Fruit fly (Drosophila melanogaster): Measurements from ENCODE around the gene CG32532.

CG32532 gene

dm6 chrX:19510204-19510603 is 37.1 kb downstream of the CG32532 start:
- TF ChIP-seq CG16815 (GFP tag; optimal IDR thresholded peaks at IDR 0.05) (no peak), cg (GFP tag; optimal IDR thresholded peaks at IDR 0.05) (peak; percentile 4), Deaf1 (tag; optimal IDR thresholded peaks at IDR 0.05) (no peak), unc-4 (GFP tag; IDR thresholded peaks at IDR 0.05; ENCODE audit: partially characterized antibody) (no peak), CG12299 (tag; optimal IDR thresholded peaks at IDR 0.05) (no peak), schlank (tag; optimal IDR thresholded peaks at IDR 0.05) (no peak), CG6175 (GFP tag; IDR thresholded peaks at IDR 0.05) (no peak), sqz (GFP tag; optimal IDR thresholded peaks at IDR 0.05) (no peak), CG6765 (GFP tag; optimal IDR thresholded peaks at IDR 0.05) (no peak), CG10431 (GFP tag; optimal IDR thresholded peaks at IDR 0.05) (peak; percentile 96), CG6683 (GFP tag; optimal IDR thresholded peaks at IDR 0.05) (no peak), CG10321 (GFP tag; IDR thresholded peaks at IDR 0.05) (peak; percentile 85), CG17328 (GFP tag; IDR thresholded peaks at IDR 0.05) (no peak), CG8478 (optimal IDR thresholded peaks at IDR 0.05) (no peak), p53 (GFP tag; optimal IDR thresholded peaks at IDR 0.05) (peak; percentile 96), CG13123 (GFP tag; optimal IDR thresholded peaks at IDR 0.05) (no peak)

DNA sequence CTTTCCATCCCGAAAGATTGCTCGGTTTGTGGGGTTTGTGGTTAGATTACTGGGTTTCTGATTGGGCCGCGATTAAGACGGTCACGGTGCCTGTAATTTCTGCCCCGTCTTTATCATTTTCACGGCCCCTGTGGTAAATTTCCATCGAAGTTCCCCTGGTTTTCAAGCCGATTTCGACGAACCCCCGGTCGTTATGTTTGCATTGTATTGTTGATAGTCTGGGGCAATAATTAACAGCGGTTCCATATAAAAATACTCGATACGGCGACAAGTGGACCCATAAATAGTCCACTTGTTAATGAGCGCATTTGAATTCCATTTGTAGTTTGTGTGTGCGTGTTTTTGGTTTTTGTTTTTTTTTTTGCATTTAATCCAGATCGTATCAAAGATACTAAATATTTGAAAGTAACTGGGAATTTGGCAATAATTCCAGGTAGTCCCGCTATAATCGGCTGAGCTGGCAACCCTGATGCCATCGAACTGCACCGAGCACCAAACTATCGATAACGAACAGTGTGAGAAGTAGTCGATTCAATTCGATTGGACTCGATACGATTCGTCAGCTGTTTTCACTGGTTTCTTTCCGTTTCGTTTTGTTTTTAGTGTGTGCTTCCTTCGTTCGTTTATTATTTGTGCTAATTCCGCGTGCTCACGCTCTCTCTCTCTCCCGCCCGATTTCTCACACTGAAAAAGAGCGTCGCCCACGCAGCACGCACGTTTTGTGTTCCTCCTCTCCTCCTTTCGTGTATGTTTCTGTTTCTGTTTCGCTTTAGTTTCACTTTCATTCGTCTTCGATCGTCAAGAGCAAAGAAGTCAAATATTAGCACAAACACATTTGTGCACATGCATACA is 41.7 kb downstream of the CG32532 start:
- TF ChIP-seq CG31224 (GFP tag; IDR thresholded peaks at IDR 0.05) (0 out of 2 replicates have a peak, but pooled peaks have one; percentile 19), CG7271 (tag; optimal IDR thresholded peaks at IDR 0.05) (peak; percentile 22), CG11456 (GFP tag; IDR thresholded peaks at IDR 0.05) (peak; percentile 54; the same call in 1 of the 3 replicates), Bdp1 (GFP tag; optimal IDR thresholded peaks at IDR 0.05) (peak; percentile 47), CG5245 (GFP tag; optimal IDR thresholded peaks at IDR 0.05) (no peak), CG11696 (GFP tag; IDR thresholded peaks at IDR 0.05) (no peak), gro (GFP tag; optimal IDR thresholded peaks at IDR 0.05) (peak; percentile 49), CG12744 (GFP tag; optimal IDR thresholded peaks at IDR 0.05) (no peak), CG8478 (optimal IDR thresholded peaks at IDR 0.05) (no peak), Lim3 (GFP tag; IDR thresholded peaks at IDR 0.05) (no peak), CG2129 (GFP tag; IDR thresholded peaks at IDR 0.05; ENCODE audit: partially characterized antibody) (peak; percentile 44; the same call in 1 of the 2 replicates), CG6854 (GFP tag; optimal IDR thresholded peaks at IDR 0.05) (no peak), CG42726 (GFP tag; IDR thresholded peaks at IDR 0.05; ENCODE audit: partially characterized antibody) (peak; percentile 27; the same call in 1 of the 2 replicates), CG10654 (GFP tag; optimal IDR thresholded peaks at IDR 0.05) (no peak), pum (GFP tag; optimal IDR thresholded peaks at IDR 0.05) (peak; percentile 48), CG14014 (GFP tag; IDR thresholded peaks at IDR 0.05) (0 out of 2 replicates have a peak, but pooled peaks have one; percentile 10), Doc3 (GFP tag; IDR thresholded peaks at IDR 0.05; ENCODE audit: partially characterized antibody) (peak; percentile 73), Optix (GFP tag; IDR thresholded peaks at IDR 0.05) (no peak), Dip2 (GFP tag; IDR thresholded peaks at IDR 0.05) (no peak), Chrac-16 (GFP tag; optimal IDR thresholded peaks at IDR 0.05) (no peak), CG13424 (tag; optimal IDR thresholded peaks at IDR 0.05) (peak; percentile 3), ab (GFP tag; optimal IDR thresholded peaks at IDR 0.05) (no peak), ash1 (GFP tag; optimal IDR thresholded peaks at IDR 0.05) (no peak), ssp (GFP tag; IDR thresholded peaks at IDR 0.05) (no peak), jing (GFP tag; optimal IDR thresholded peaks at IDR 0.05) (no peak), kni (GFP tag; optimal IDR thresholded peaks at IDR 0.05) (no peak), klu (GFP tag; IDR thresholded peaks at IDR 0.05) (0 out of 2 replicates have a peak, but pooled peaks have one; percentile 20), Max (GFP tag; optimal IDR thresholded peaks at IDR 0.05) (peak; percentile 65), prd (optimal IDR thresholded peaks at IDR 0.05) (no peak), prd (GFP tag; IDR thresholded peaks at IDR 0.05) (no peak), CG18476 (GFP tag; optimal IDR thresholded peaks at IDR 0.05) (no peak), CG7987 (GFP tag; optimal IDR thresholded peaks at IDR 0.05) (peak; percentile 72), CG33213 (GFP tag; optimal IDR thresholded peaks at IDR 0.05) (peak; percentile 1), CG2116 (GFP tag; optimal IDR thresholded peaks at IDR 0.05) (peak; percentile 88)

Measured in whole organism, embryonic.